Worm (Caenorhabditis elegans): ENCODE data around the gene smk-1.

DNA sequence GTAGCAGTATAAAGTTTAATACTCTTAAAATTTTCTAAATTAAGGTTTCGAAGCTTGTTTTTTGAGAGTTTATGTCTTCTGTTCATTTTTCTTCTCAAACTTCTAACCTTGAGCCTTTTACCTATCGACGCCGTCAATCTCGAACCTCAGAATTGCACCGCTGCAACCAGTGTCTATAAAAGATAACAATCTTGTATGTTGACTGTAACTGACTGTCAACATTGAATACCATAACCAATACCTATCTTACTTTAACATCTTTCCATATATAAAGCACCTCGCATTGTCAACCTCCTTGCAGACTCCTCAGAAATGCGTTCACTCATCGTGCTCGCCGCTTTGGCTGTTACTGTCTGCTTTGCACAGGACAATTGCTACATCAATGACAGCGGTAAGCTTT is 11.1 kb downstream of the smk-1 start, which contains the start of gene grd-5:
- no peak for TF ChIP-seq lin-32 (GFP tag; optimal IDR thresholded peaks at IDR 0.05)
- no peak for TF ChIP-seq ztf-11 (tag; optimal IDR thresholded peaks at IDR 0.05)
- no peak for TF ChIP-seq nhr-28 (tag; optimal IDR thresholded peaks at IDR 0.05)
- no peak for TF ChIP-seq elt-3 (tag; optimal IDR thresholded peaks at IDR 0.05)
- no peak for TF ChIP-seq M03D4.4 (tag; optimal IDR thresholded peaks at IDR 0.05)
- TF ChIP-seq blmp-1 (tag; optimal IDR thresholded peaks at IDR 0.05): no peak
- no peak for TF ChIP-seq nhr-237 (tag; optimal IDR thresholded peaks at IDR 0.05)
- TF ChIP-seq pha-4 (tag; optimal IDR thresholded peaks at IDR 0.05): no peak
- TF ChIP-seq mab-5 (tag; optimal IDR thresholded peaks at IDR 0.05): no peak
- no peak for TF ChIP-seq unc-62 (GFP tag; optimal IDR thresholded peaks at IDR 0.05)

All from whole organism, mixed stage, embryonic.